Fruit fly (Drosophila melanogaster): ENCODE results near the gene t-Grip128.

t-Grip128 gene

dm6 chr3L:4978945-4979344 lies 17.7 kb downstream of the t-Grip128 start (continued):
- TF ChIP-seq CG11696 (GFP tag; IDR thresholded peaks at IDR 0.05) (no peak), PHDP (tag; optimal IDR thresholded peaks at IDR 0.05) (no peak), NFAT (GFP tag; IDR thresholded peaks at IDR 0.05) (no peak), bsh (GFP tag; optimal IDR thresholded peaks at IDR 0.05) (no peak), NC2β (GFP tag; optimal IDR thresholded peaks at IDR 0.05) (no peak)

- TF ChIP-seq CG4820 (GFP tag; optimal IDR thresholded peaks at IDR 0.05) (no peak), kay (GFP tag; optimal IDR thresholded peaks at IDR 0.05) (no peak), sens (GFP tag) (peak; percentile 26), Ets65A (GFP tag) (peak; percentile 65), CG2120 (GFP tag; optimal IDR thresholded peaks at IDR 0.05) (no peak), CTCF (GFP tag; optimal IDR thresholded peaks at IDR 0.05) (peak; percentile 68), hth (optimal IDR thresholded peaks at IDR 0.05) (no peak), YL-1 (GFP tag; optimal IDR thresholded peaks at IDR 0.05) (no peak), CG33213 (GFP tag; optimal IDR thresholded peaks at IDR 0.05) (no peak)
Measured at dm6 chr3L:4978041-4978440, 18.6 kb downstream of the t-Grip128 start.

- TF ChIP-seq CG2116 (GFP tag; optimal IDR thresholded peaks at IDR 0.05) (no peak), Nf-YC (tag; optimal IDR thresholded peaks at IDR 0.05) (no peak), Fer1 (GFP tag; optimal IDR thresholded peaks at IDR 0.05) (peak; percentile 24), yki (optimal IDR thresholded peaks at IDR 0.05) (peak; percentile 94), rib (GFP tag; IDR thresholded peaks at IDR 0.05) (peak; percentile 38; the same call in 1 of the 2 replicates), Dbx (GFP tag; IDR thresholded peaks at IDR 0.05) (peak; percentile 29; the same call in 1 of the 3 replicates), gsb-n (tag; optimal IDR thresholded peaks at IDR 0.05) (peak; percentile 24), BEAF-32 (GFP tag; optimal IDR thresholded peaks at IDR 0.05) (no peak), Dp (GFP tag; optimal IDR thresholded peaks at IDR 0.05) (no peak), D19A (tag; optimal IDR thresholded peaks at IDR 0.05) (no peak), Jarid2 (GFP tag; optimal IDR thresholded peaks at IDR 0.05) (peak; percentile 93), Mes4 (GFP tag; optimal IDR thresholded peaks at IDR 0.05) (no peak), odd (GFP tag; optimal IDR thresholded peaks at IDR 0.05) (no peak), cad (GFP tag; optimal IDR thresholded peaks at IDR 0.05) (peak; percentile 51), corto (GFP tag; optimal IDR thresholded peaks at IDR 0.05) (no peak), CG8281 (tag; optimal IDR thresholded peaks at IDR 0.05) (no peak), zen (tag; optimal IDR thresholded peaks at IDR 0.05) (peak; percentile 77), E2f1 (GFP tag; IDR thresholded peaks at IDR 0.05) (no peak), gcm (GFP tag; optimal IDR thresholded peaks at IDR 0.05) (peak; percentile 10), crol (GFP tag; IDR thresholded peaks at IDR 0.05) (0 out of 2 replicates have a peak, but pooled peaks have one; percentile 6), CG3065 (GFP tag; optimal IDR thresholded peaks at IDR 0.05) (peak; percentile 35), CG15011 (GFP tag; optimal IDR thresholded peaks at IDR 0.05) (no peak), Deaf1 (tag; optimal IDR thresholded peaks at IDR 0.05) (peak; percentile 79), tio (GFP tag; optimal IDR thresholded peaks at IDR 0.05) (no peak), Aef1 (GFP tag; IDR thresholded peaks at IDR 0.05) (no peak), pros (GFP tag; optimal IDR thresholded peaks at IDR 0.05) (peak; percentile 95), chif (GFP tag; optimal IDR thresholded peaks at IDR 0.05) (no peak), hbn (GFP tag; IDR thresholded peaks at IDR 0.05; ENCODE audit: partially characterized antibody) (no peak), otp (GFP tag; IDR thresholded peaks at IDR 0.05) (no peak; the same call in 2 of the 3 replicates), bsh (GFP tag; optimal IDR thresholded peaks at IDR 0.05) (no peak), CG31224 (GFP tag; IDR thresholded peaks at IDR 0.05) (no peak), CG12659 (GFP tag; optimal IDR thresholded peaks at IDR 0.05) (no peak), CG15696 (tag; optimal IDR thresholded peaks at IDR 0.05) (no peak), Scr (GFP tag; IDR thresholded peaks at IDR 0.05; ENCODE audit: partially characterized antibody) (peak; percentile 24; the same call in 1 of the 2 replicates), Blimp-1 (GFP tag; optimal IDR thresholded peaks at IDR 0.05) (peak; percentile 65)
Measured at dm6 chr3L:4976059-4976823, 20.4 kb downstream of the t-Grip128 start.
